Worm (Caenorhabditis elegans): ENCODE measurements around the gene dyf-18.

dyf-18 gene

ce11 chrIV:11809047-11809446 is 8.1 kb upstream of the dyf-18 start:
- TF ChIP-seq lin-13 (tag; optimal IDR thresholded peaks at IDR 0.05) (no peak), elt-3 (tag; optimal IDR thresholded peaks at IDR 0.05) (peak; percentile 40), blmp-1 (tag; optimal IDR thresholded peaks at IDR 0.05) (no peak), nhr-2 (tag; optimal IDR thresholded peaks at IDR 0.05) (no peak), unc-120 (tag; optimal IDR thresholded peaks at IDR 0.05; ENCODE audit: poor library complexity, severe bottlenecking) (no peak), zip-8 (tag; optimal IDR thresholded peaks at IDR 0.05) (no peak)

ce11 chrIV:11804053-11804452 is 3.1 kb upstream of the dyf-18 start, which contains the start of gene H01G02.1:
H01G02.1 (minus strand) TSS chrIV:11804153.
- TF ChIP-seq zip-8 (tag; optimal IDR thresholded peaks at IDR 0.05), result no peak
- no peak for TF ChIP-seq nhr-12 (tag; optimal IDR thresholded peaks at IDR 0.05)
- TF ChIP-seq ceh-39 (tag; optimal IDR thresholded peaks at IDR 0.05), result no peak
- no peak for TF ChIP-seq snpc-4 (tag; optimal IDR thresholded peaks at IDR 0.05)
- TF ChIP-seq ceh-83 (GFP tag; optimal IDR thresholded peaks at IDR 0.05), result no peak
- TF ChIP-seq blmp-1 (tag; optimal IDR thresholded peaks at IDR 0.05), result no peak
- TF ChIP-seq ces-1 (GFP tag; optimal IDR thresholded peaks at IDR 0.05), result no peak
- no peak for TF ChIP-seq nhr-76 (tag; optimal IDR thresholded peaks at IDR 0.05)
- no peak for TF ChIP-seq mab-5 (tag; optimal IDR thresholded peaks at IDR 0.05)
- TF ChIP-seq M03D4.4 (tag; optimal IDR thresholded peaks at IDR 0.05), result no peak
- TF ChIP-seq lin-32 (GFP tag; optimal IDR thresholded peaks at IDR 0.05), result no peak
- TF ChIP-seq hlh-1 (tag; optimal IDR thresholded peaks at IDR 0.05), result no peak
- TF ChIP-seq cnd-1 (tag; optimal IDR thresholded peaks at IDR 0.05), result no peak
- no peak for TF ChIP-seq nhr-28 (tag; optimal IDR thresholded peaks at IDR 0.05)
- no peak for TF ChIP-seq ztf-11 (tag; optimal IDR thresholded peaks at IDR 0.05)
- TF ChIP-seq ceh-43 (GFP tag; optimal IDR thresholded peaks at IDR 0.05), result no peak
- no peak for TF ChIP-seq mep-1 (tag; optimal IDR thresholded peaks at IDR 0.05)
- no peak for TF ChIP-seq bed-3 (GFP tag; optimal IDR thresholded peaks at IDR 0.05)
- no peak for TF ChIP-seq elt-3 (tag; optimal IDR thresholded peaks at IDR 0.05)
- TF ChIP-seq drap-1 (GFP tag; optimal IDR thresholded peaks at IDR 0.05), result no peak

- no peak for TF ChIP-seq snpc-4 (tag; optimal IDR thresholded peaks at IDR 0.05)
- TF ChIP-seq lin-32 (GFP tag; optimal IDR thresholded peaks at IDR 0.05), result no peak
- TF ChIP-seq hlh-1 (tag; optimal IDR thresholded peaks at IDR 0.05), result no peak
- TF ChIP-seq ceh-43 (GFP tag; optimal IDR thresholded peaks at IDR 0.05), result no peak
- no peak for TF ChIP-seq elt-3 (tag; optimal IDR thresholded peaks at IDR 0.05)
- TF ChIP-seq tbx-8 (GFP tag; optimal IDR thresholded peaks at IDR 0.05), result no peak
- no peak for TF ChIP-seq lin-13 (tag; optimal IDR thresholded peaks at IDR 0.05)
- no peak for TF ChIP-seq ztf-11 (tag; optimal IDR thresholded peaks at IDR 0.05)
- no peak for TF ChIP-seq elt-1 (tag; optimal IDR thresholded peaks at IDR 0.05; ENCODE audit: borderline replicate concordance, insufficient read depth)
- no peak for TF ChIP-seq unc-62 (GFP tag; optimal IDR thresholded peaks at IDR 0.05)
- TF ChIP-seq unc-39 (tag; optimal IDR thresholded peaks at IDR 0.05), result no peak
- TF ChIP-seq unc-120 (tag; optimal IDR thresholded peaks at IDR 0.05; ENCODE audit: poor library complexity, severe bottlenecking), result no peak
- TF ChIP-seq mab-5 (tag; optimal IDR thresholded peaks at IDR 0.05), result no peak
- no peak for TF ChIP-seq ham-2 (GFP tag; optimal IDR thresholded peaks at IDR 0.05)
- no peak for TF ChIP-seq pha-4 (tag; optimal IDR thresholded peaks at IDR 0.05)
- TF ChIP-seq drap-1 (GFP tag; optimal IDR thresholded peaks at IDR 0.05), result no peak
- TF ChIP-seq M03D4.4 (tag; optimal IDR thresholded peaks at IDR 0.05), result no peak
- TF ChIP-seq flh-1 (GFP tag; optimal IDR thresholded peaks at IDR 0.05), result no peak
- TF ChIP-seq bed-3 (GFP tag; optimal IDR thresholded peaks at IDR 0.05), result no peak
- TF ChIP-seq nhr-237 (tag; optimal IDR thresholded peaks at IDR 0.05), result no peak
These were observed 2.1 kb upstream of the dyf-18 start, which contains the start of gene H01G02.4 for ce11 chrIV:11803044-11803443. H01G02.4 (minus strand) TSS chrIV:11803144.

- TF ChIP-seq lsy-2 (tag; optimal IDR thresholded peaks at IDR 0.05), result no peak
- TF ChIP-seq unc-62 (GFP tag; optimal IDR thresholded peaks at IDR 0.05), result peak; percentile 58
These were observed 1.7 kb downstream of the dyf-18 start for ce11 chrIV:11799240-11799639.

- TF ChIP-seq nhr-28 (tag; optimal IDR thresholded peaks at IDR 0.05), result no peak
- TF ChIP-seq ces-1 (GFP tag; optimal IDR thresholded peaks at IDR 0.05), result peak; percentile 60
These were observed 4.2 kb downstream of the dyf-18 start for ce11 chrIV:11796818-11797217.

Data from whole organism, mixed stage, embryonic.